Worm (Caenorhabditis elegans) whole organism, L1 larva: ENCODE data around the gene Y38C1AA.1.

Experiments used
- ces-1 ChIP-seq: fragments of 150-350 bp; optimal IDR thresholded peaks from 2 replicates; lab custom pipeline; 2014; ENCODE audit warnings: missing biosample characterization, missing genetic modification reagents, missing genetic modification characterization
- dsc-1 ChIP-seq: sonication (generic microtip); optimal IDR thresholded peaks from 2 replicates; lab custom pipeline; 2016; ENCODE audit warnings: mild to moderate bottlenecking, missing genetic modification characterization, missing compliant biosample characterization
- egl-27 ChIP-seq, 2 experiments: fragments of 150-350 bp in 1 of 2; sonication (generic microtip); optimal IDR thresholded peaks; 3 replicates each; lab custom pipeline; 2017 to 2018; ENCODE audit warnings: missing biosample characterization in 2 of 2, missing genetic modification characterization in 2 of 2, missing genetic modification reagents in 2 of 2
- fkh-4 ChIP-seq: sonication (generic microtip); optimal IDR thresholded peaks from 2 replicates; lab custom pipeline; 2016; ENCODE audit warnings: missing compliant biosample characterization, missing genetic modification characterization, borderline replicate concordance
- hlh-4 ChIP-seq: sonication (generic microtip); optimal IDR thresholded peaks from 2 replicates; lab custom pipeline; 2016; ENCODE audit warnings: mild to moderate bottlenecking, missing genetic modification characterization, missing compliant biosample characterization
- nhr-12 ChIP-seq: sonication (generic microtip); optimal IDR thresholded peaks from 2 replicates; lab custom pipeline; 2017; ENCODE audit warnings: missing biosample characterization, missing genetic modification characterization
- nhr-237 ChIP-seq: fragments of 150-350 bp; optimal IDR thresholded peaks from 2 replicates; lab custom pipeline; 2014; ENCODE audit warnings: missing biosample characterization, missing genetic modification characterization
- nhr-76 ChIP-seq: sonication (generic microtip); optimal IDR thresholded peaks from 2 replicates; lab custom pipeline; 2017; ENCODE audit warnings: missing biosample characterization, missing genetic modification characterization
- nhr-77 ChIP-seq: fragments of 150-350 bp; optimal IDR thresholded peaks from 2 replicates; lab custom pipeline; 2014; ENCODE audit warnings: missing biosample characterization, missing genetic modification characterization
- nhr-90 ChIP-seq: sonication (generic microtip); optimal IDR thresholded peaks from 2 replicates; lab custom pipeline; 2016; ENCODE audit warnings: mild to moderate bottlenecking, missing genetic modification characterization, missing compliant biosample characterization; ENCODE audit not compliant: poor library complexity
- ztf-4 ChIP-seq: fragments of 150-350 bp; optimal IDR thresholded peaks from 2 replicates; lab custom pipeline; 2014; ENCODE audit warnings: missing biosample characterization, missing genetic modification characterization

- TF ChIP-seq nhr-12 (tag; lab: Kevin White, UChicago) (no peak), hlh-4 (tag; lab: Kevin White, UChicago) (no peak), nhr-90 (tag; lab: Kevin White, UChicago) (no peak), egl-27 (tag; optimal IDR thresholded peaks at IDR 0.05; lab: Kevin White, UChicago) (no peak), dsc-1 (tag; lab: Kevin White, UChicago) (no peak), nhr-237 (no peak), ztf-4 (tag; lab: Kevin White, UChicago) (no peak), nhr-77 (tag; lab: Kevin White, UChicago) (no peak), ces-1 (GFP tag; lab: Kevin White, UChicago) (no peak), nhr-76 (no peak), fkh-4 (tag; lab: Kevin White, UChicago) (no peak)
These were observed 58.2 kb downstream of the Y38C1AA.1 start, which contains the start of gene T21D12.12 for ce11 chrIV:266148-266547.
